Fruit fly (Drosophila melanogaster) whole organism: ENCODE measurements around the gene dnd.

Experiments
- EcR ChIP-seq, 2 experiments: fragments of >200 bp; optimal IDR thresholded peaks; 2 replicates each; lab custom pipeline; 2017; ENCODE audit warnings: missing biosample characterization in 2 of 2, missing genetic modification characterization in 2 of 2, missing genetic modification reagents in 2 of 2
- pan ChIP-seq: fragments of >200 bp; optimal IDR thresholded peaks from 2 replicates; lab custom pipeline; 2017
- usp ChIP-seq: fragments of >200 bp; optimal IDR thresholded peaks from 2 replicates; lab custom pipeline; 2017; ENCODE audit warnings: missing biosample characterization, missing genetic modification characterization, mixed read lengths

DNA sequence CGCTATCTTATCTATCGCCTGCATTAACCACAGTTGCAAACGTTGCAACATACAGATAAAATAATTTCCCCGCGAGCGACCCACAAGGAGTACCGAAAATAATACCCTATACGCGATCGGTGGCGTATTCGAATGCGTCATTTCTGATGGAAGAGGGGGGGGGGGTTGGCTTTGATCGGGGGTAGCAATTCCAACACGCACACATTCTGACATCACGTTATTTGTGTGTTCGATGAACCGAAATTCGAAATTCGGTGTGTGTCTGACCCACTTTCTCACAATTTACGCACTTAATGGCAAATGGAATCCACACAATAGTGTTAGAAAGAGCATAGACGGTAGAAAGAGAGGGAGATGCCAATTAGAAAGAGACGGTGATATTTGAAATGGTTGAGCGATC is 50.5 kb downstream of the dnd start:
- TF ChIP-seq usp: no peak
- no peak for TF ChIP-seq pan (lab: Kevin White, UChicago)
- no peak for TF ChIP-seq EcR (GFP tag; optimal IDR thresholded peaks at IDR 0.05; lab: Kevin White, UChicago)
